Worm (Caenorhabditis elegans): ENCODE data around the gene K07F5.22.

ce11 chrIV:9889857-9890256 is 25.0 kb downstream of the K07F5.22 start, which contains the start of gene ttbk-3:
- no peak for TF ChIP-seq aly-2 (tag; optimal IDR thresholded peaks at IDR 0.05)
- no peak for TF ChIP-seq nhr-237 (tag; optimal IDR thresholded peaks at IDR 0.05)
- no peak for TF ChIP-seq fos-1 (tag; optimal IDR thresholded peaks at IDR 0.05)
- TF ChIP-seq nhr-129 (tag; optimal IDR thresholded peaks at IDR 0.05) = no peak
- no peak for TF ChIP-seq lin-39 (tag; optimal IDR thresholded peaks at IDR 0.05)
- TF ChIP-seq unc-62 (GFP tag; optimal IDR thresholded peaks at IDR 0.05) = no peak
- TF ChIP-seq lsy-2 (tag; optimal IDR thresholded peaks at IDR 0.05) = no peak
